Fruit fly (Drosophila melanogaster): Measurements from ENCODE around the gene CG15756.

The CG15756 gene

DNA sequence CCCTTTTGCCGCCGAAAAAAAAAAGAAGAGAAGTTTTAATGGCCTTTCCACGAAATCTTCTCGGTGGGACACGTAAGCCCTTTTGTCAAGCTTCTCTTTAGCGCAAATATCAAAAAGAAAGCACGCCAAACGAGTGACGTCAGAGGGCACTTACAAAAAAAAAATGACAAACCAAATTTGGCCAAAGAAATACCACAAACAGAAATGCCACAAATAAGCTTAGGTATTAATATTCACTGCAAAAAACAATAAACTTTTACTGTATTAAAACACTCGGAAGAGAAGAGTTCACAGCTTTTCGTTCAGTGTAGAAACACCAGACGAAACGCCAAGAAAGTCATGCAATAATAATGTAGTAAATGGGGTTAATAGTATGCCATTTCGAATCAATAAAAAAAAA, 33.9 kb downstream of the CG15756 start (continued):
- no peak for TF ChIP-seq ash1 (GFP tag; optimal IDR thresholded peaks at IDR 0.05)
- peak in 1 of 2 experiments; percentile 3 for TF ChIP-seq dpn (GFP tag; optimal IDR thresholded peaks at IDR 0.05)
- TF ChIP-seq slbo (GFP tag; IDR thresholded peaks at IDR 0.05) = peak; percentile 66

DNA sequence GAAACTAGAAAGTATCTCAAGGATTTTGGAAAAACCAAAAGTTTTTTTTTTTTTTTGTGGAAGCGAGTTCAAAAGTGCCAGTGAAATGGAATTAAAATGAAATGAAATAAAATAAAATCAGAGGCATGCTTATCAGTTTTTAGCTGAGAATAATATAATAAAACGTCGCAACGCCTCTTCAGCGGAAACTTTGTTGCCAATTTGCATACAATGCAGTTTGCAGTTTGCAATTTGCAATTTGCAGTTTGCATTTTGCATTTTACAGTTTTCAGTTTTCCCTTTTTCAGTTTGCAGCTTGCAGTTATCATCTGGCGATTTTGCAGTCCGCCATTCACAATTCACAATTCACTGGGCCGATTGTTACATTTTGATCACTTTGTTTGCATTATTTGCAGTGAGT, 34.6 kb downstream of the CG15756 start:
- TF ChIP-seq sens (GFP tag) (peak; percentile 1), trh (GFP tag; optimal IDR thresholded peaks at IDR 0.05) (no peak), shn (GFP tag; optimal IDR thresholded peaks at IDR 0.05) (no peak)

dm6 chrX:13570255-13570654, 36.1 kb downstream of the CG15756 start:
- no peak for TF ChIP-seq ase (GFP tag; IDR thresholded peaks at IDR 0.05)
- peak; percentile 50 for TF ChIP-seq lbe (GFP tag; optimal IDR thresholded peaks at IDR 0.05)
- peak; percentile 1 for TF ChIP-seq CG12659 (GFP tag; optimal IDR thresholded peaks at IDR 0.05)
- peak; percentile 29 for TF ChIP-seq HLHmδ (GFP tag; optimal IDR thresholded peaks at IDR 0.05)
- TF ChIP-seq dysf (GFP tag; IDR thresholded peaks at IDR 0.05) = 0 out of 3 replicates have a peak, but pooled peaks have one; percentile 28
- TF ChIP-seq bcd (GFP tag; optimal IDR thresholded peaks at IDR 0.05) = no peak
- TF ChIP-seq Hmr (GFP tag; optimal IDR thresholded peaks at IDR 0.05) = peak; percentile 52
- no peak for TF ChIP-seq CG3995 (GFP tag; optimal IDR thresholded peaks at IDR 0.05)
- no peak for TF ChIP-seq CG6765 (GFP tag; optimal IDR thresholded peaks at IDR 0.05)
- no peak for TF ChIP-seq CG8281 (tag; optimal IDR thresholded peaks at IDR 0.05)
- TF ChIP-seq stwl (tag; optimal IDR thresholded peaks at IDR 0.05) = no peak
- no peak for TF ChIP-seq org-1 (GFP tag; optimal IDR thresholded peaks at IDR 0.05)
- no peak; the same call in 2 of the 3 replicates for TF ChIP-seq B-H1 (GFP tag; IDR thresholded peaks at IDR 0.05)
- no peak for TF ChIP-seq CG8290 (GFP tag; optimal IDR thresholded peaks at IDR 0.05)
- peak in 1 of 2 experiments; percentile 63 for TF ChIP-seq CG8290 (tag; optimal IDR thresholded peaks at IDR 0.05)
- TF ChIP-seq E2f1 (GFP tag; IDR thresholded peaks at IDR 0.05) = no peak
- TF ChIP-seq mirr (GFP tag; optimal IDR thresholded peaks at IDR 0.05) = peak; percentile 1
- TF ChIP-seq CG4707 (GFP tag; optimal IDR thresholded peaks at IDR 0.05) = peak; percentile 21
- TF ChIP-seq Pdp1 (GFP tag; optimal IDR thresholded peaks at IDR 0.05) = peak in 1 of 2 experiments; percentile 37
- no peak for TF ChIP-seq BEAF-32 (GFP tag; optimal IDR thresholded peaks at IDR 0.05)
- TF ChIP-seq nom (GFP tag; optimal IDR thresholded peaks at IDR 0.05) = no peak
- peak; percentile 29 for TF ChIP-seq Fer3 (tag; optimal IDR thresholded peaks at IDR 0.05)
- TF ChIP-seq slou (GFP tag; optimal IDR thresholded peaks at IDR 0.05) = no peak
- TF ChIP-seq Asciz (GFP tag; optimal IDR thresholded peaks at IDR 0.05) = peak; percentile 14
- TF ChIP-seq CG11723 (GFP tag; optimal IDR thresholded peaks at IDR 0.05) = no peak
- TF ChIP-seq fd64A (GFP tag; optimal IDR thresholded peaks at IDR 0.05) = peak; percentile 14
- TF ChIP-seq CG10959 (GFP tag; IDR thresholded peaks at IDR 0.05) = no peak
- no peak for TF ChIP-seq ash1 (GFP tag; optimal IDR thresholded peaks at IDR 0.05)
- TF ChIP-seq CTCF (GFP tag; optimal IDR thresholded peaks at IDR 0.05) = no peak
- TF ChIP-seq CG7987 (GFP tag; optimal IDR thresholded peaks at IDR 0.05) = peak; percentile 5
- TF ChIP-seq mld (GFP tag; IDR thresholded peaks at IDR 0.05; ENCODE audit: partially characterized antibody) = no peak
- no peak for TF ChIP-seq CG9817 (tag; optimal IDR thresholded peaks at IDR 0.05)
- TF ChIP-seq CG17802 (tag; optimal IDR thresholded peaks at IDR 0.05) = no peak
- TF ChIP-seq CG6689 (GFP tag; IDR thresholded peaks at IDR 0.05) = no peak
- TF ChIP-seq esg (GFP tag; conservative IDR thresholded peaks at IDR 0.05) = no peak
- peak; percentile 15 for TF ChIP-seq B-H2 (GFP tag; optimal IDR thresholded peaks at IDR 0.05)
- no peak for TF ChIP-seq Gug (GFP tag; IDR thresholded peaks at IDR 0.05)
- peak; percentile 34 for TF ChIP-seq CG15514 (GFP tag; optimal IDR thresholded peaks at IDR 0.05)
- TF ChIP-seq CG6683 (GFP tag; optimal IDR thresholded peaks at IDR 0.05) = peak; percentile 13
- peak; percentile 1 for TF ChIP-seq Bdp1 (GFP tag; optimal IDR thresholded peaks at IDR 0.05)
- TF ChIP-seq CG2120 (GFP tag; optimal IDR thresholded peaks at IDR 0.05) = peak; percentile 10
- no peak for TF ChIP-seq CG30431 (GFP tag; optimal IDR thresholded peaks at IDR 0.05)
- no peak for TF ChIP-seq Bgb (GFP tag; IDR thresholded peaks at IDR 0.05; ENCODE audit: partially characterized antibody)
